Worm (Caenorhabditis elegans) whole organism, early embryonic: Measurements from ENCODE around the gene acl-9.

Source experiments
- B0310.2 ChIP-seq: sonication (generic microtip); optimal IDR thresholded peaks from 2 replicates; lab custom pipeline; 2016; ENCODE audit warnings: mild to moderate bottlenecking, missing genetic modification characterization, missing compliant biosample characterization
- F13C5.2 ChIP-seq: sonication (generic microtip); optimal IDR thresholded peaks from 2 replicates; lab custom pipeline; 2017; ENCODE audit warnings: mild to moderate bottlenecking, missing genetic modification characterization, inconsistent platforms, missing compliant biosample characterization
- aly-1 ChIP-seq: sonication (generic microtip); optimal IDR thresholded peaks from 2 replicates; lab custom pipeline; 2016; ENCODE audit warnings: missing genetic modification characterization, missing compliant biosample characterization
- ama-1 ChIP-seq: fragments of 150-350 bp; optimal IDR thresholded peaks from 2 replicates; lab custom pipeline; 2014
- ceh-13 ChIP-seq: fragments of 200-800 bp; sonication (Bioruptor generic); optimal IDR thresholded peaks from 2 replicates; lab custom pipeline; 2018; ENCODE audit warnings: mild to moderate bottlenecking, missing genetic modification characterization, missing compliant biosample characterization
- ceh-36 ChIP-seq: sonication (generic microtip); optimal IDR thresholded peaks from 2 replicates; lab custom pipeline; 2016; ENCODE audit warnings: missing genetic modification characterization, inconsistent platforms, missing compliant biosample characterization
- ets-7 ChIP-seq: sonication (generic microtip); optimal IDR thresholded peaks from 2 replicates; lab custom pipeline; 2016; ENCODE audit warnings: missing genotype, missing genetic modification characterization, missing compliant biosample characterization
- flt-1 ChIP-seq: fragments of 200-800 bp; sonication (Bioruptor generic); IDR thresholded peaks from 2 replicates; pipeline ENCODE4 v1.3.6; 2022; ENCODE audit warnings: missing genetic modification characterization, missing compliant biosample characterization
- hmbx-1 ChIP-seq: sonication (generic microtip); optimal IDR thresholded peaks from 2 replicates; lab custom pipeline; 2016; ENCODE audit warnings: mild to moderate bottlenecking, missing genetic modification characterization, missing compliant biosample characterization
- hmg-4 ChIP-seq: fragments of 200-800 bp; sonication (Bioruptor generic); optimal IDR thresholded peaks from 2 replicates; lab custom pipeline; 2018; ENCODE audit warnings: mild to moderate bottlenecking, missing genetic modification characterization, missing compliant biosample characterization
- hnd-1 ChIP-seq: sonication (generic microtip); optimal IDR thresholded peaks from 2 replicates; lab custom pipeline; 2016; ENCODE audit warnings: missing genetic modification characterization, missing compliant biosample characterization
- pes-1 ChIP-seq: fragments of 200-800 bp; sonication (Bioruptor generic); IDR thresholded peaks from 2 replicates; pipeline ENCODE4 v1.3.6; 2022; ENCODE audit warnings: missing genetic modification reagents, missing genetic modification characterization, missing compliant biosample characterization
- scrt-1 ChIP-seq: fragments of 200-800 bp; sonication (Bioruptor generic); IDR thresholded peaks from 2 replicates; pipeline ENCODE4 v1.3.6; 2022; ENCODE audit warnings: missing genetic modification characterization, missing compliant biosample characterization
- sea-1 ChIP-seq: fragments of 200-800 bp; sonication (Bioruptor generic); conservative IDR thresholded peaks from 2 replicates; pipeline ENCODE4 v1.3.6; 2022; ENCODE audit warnings: missing genetic modification characterization, missing compliant biosample characterization
- tbx-11 ChIP-seq: fragments of 200-800 bp; sonication (Bioruptor generic); IDR thresholded peaks from 2 replicates; pipeline ENCODE4 v1.3.6; 2022; ENCODE audit warnings: missing genetic modification characterization, missing compliant biosample characterization
- tbx-37 ChIP-seq: fragments of 200-800 bp; sonication (Bioruptor generic); conservative IDR thresholded peaks from 2 replicates; pipeline ENCODE4 v1.3.6; 2022; ENCODE audit warnings: missing genetic modification reagents, missing genetic modification characterization, missing compliant biosample characterization
- tra-4 ChIP-seq: sonication (generic microtip); optimal IDR thresholded peaks from 2 replicates; lab custom pipeline; 2017; ENCODE audit warnings: missing genetic modification characterization, missing compliant biosample characterization

The acl-9 gene

ce11 chrV:6436332-6436731 is 16.7 kb upstream of the acl-9 start, which contains the start of gene hpo-19:
Gene hpo-19 (plus strand): TSS chrV:6436645.
- TF ChIP-seq ets-7 (tag; lab: Kevin White, UChicago) (no peak), tra-4 (tag; lab: Kevin White, UChicago) (no peak)

ce11 chrV:6438601-6439000 is 14.4 kb upstream of the acl-9 start, which contains the start of gene T05H4.4:
Gene T05H4.4 (plus strand): TSS chrV:6438901.
- TF ChIP-seq ama-1 (lab: Kevin White, UChicago), result no peak
- no peak for TF ChIP-seq hnd-1
- no peak for TF ChIP-seq tra-4 (tag; lab: Kevin White, UChicago)
- TF ChIP-seq tbx-11 (GFP tag; lab: Robert Waterston, UW), result no peak
- no peak for TF ChIP-seq pes-1 (GFP tag; lab: Robert Waterston, UW)

- TF ChIP-seq pes-1 (GFP tag; lab: Robert Waterston, UW) (no peak), tbx-37 (GFP tag; lab: Robert Waterston, UW) (no peak), tra-4 (tag; lab: Kevin White, UChicago) (no peak), scrt-1 (no peak), ceh-13 (no peak), hmbx-1 (tag; lab: Kevin White, UChicago) (no peak), tbx-11 (GFP tag; lab: Robert Waterston, UW) (no peak), ets-7 (tag; lab: Kevin White, UChicago) (no peak), F13C5.2 (tag; lab: Kevin White, UChicago) (no peak), flt-1 (GFP tag; lab: Robert Waterston, UW) (no peak)
Observed at ce11 chrV:6441613-6442012, 11.4 kb upstream of the acl-9 start, which contains the start of gene T05H4.15. Gene T05H4.15 (minus strand): TSS chrV:6441713.

ce11 chrV:6442037-6442436 is 11.0 kb upstream of the acl-9 start, which contains the start of gene T05H4.3:
Gene T05H4.3 (plus strand): TSS chrV:6442337.
- TF ChIP-seq tbx-37 (GFP tag; lab: Robert Waterston, UW) (no peak), B0310.2 (tag; lab: Kevin White, UChicago) (no peak), hmbx-1 (tag; lab: Kevin White, UChicago) (no peak), ama-1 (lab: Kevin White, UChicago) (no peak), ceh-13 (no peak), tbx-11 (GFP tag; lab: Robert Waterston, UW) (no peak), flt-1 (GFP tag; lab: Robert Waterston, UW) (no peak)

ce11 chrV:6448356-6448755 is 4.7 kb upstream of the acl-9 start, which contains the start of gene fbxa-196:
Gene fbxa-196 (plus strand): TSS chrV:6448656.
- TF ChIP-seq ceh-36, result no peak
- no peak for TF ChIP-seq aly-1 (tag; lab: Kevin White, UChicago)
- no peak for TF ChIP-seq B0310.2 (tag; lab: Kevin White, UChicago)
- TF ChIP-seq flt-1 (GFP tag; lab: Robert Waterston, UW), result no peak
- TF ChIP-seq scrt-1, result no peak
- no peak for TF ChIP-seq ets-7 (tag; lab: Kevin White, UChicago)
- TF ChIP-seq sea-1 (GFP tag; lab: Robert Waterston, UW), result no peak
- no peak for TF ChIP-seq tra-4 (tag; lab: Kevin White, UChicago)
- no peak for TF ChIP-seq ceh-13
- no peak for TF ChIP-seq hnd-1

ce11 chrV:6450129-6451011 is 2.7 kb upstream of the acl-9 start, which contains the start of gene acl-8:
Gene acl-8 (plus strand): TSS chrV:6450870.
- TF ChIP-seq ets-7 (tag; lab: Kevin White, UChicago), result no peak
- no peak for TF ChIP-seq aly-1 (tag; lab: Kevin White, UChicago)
- TF ChIP-seq ama-1 (lab: Kevin White, UChicago), result no peak
- TF ChIP-seq hmg-4 (GFP tag; lab: Kevin White, UChicago), result no peak
- TF ChIP-seq tbx-11 (GFP tag; lab: Robert Waterston, UW), result no peak

- TF ChIP-seq hnd-1 (no peak), tbx-11 (GFP tag; lab: Robert Waterston, UW) (no peak), ama-1 (lab: Kevin White, UChicago) (no peak), ceh-36 (no peak)
Observed at ce11 chrV:6456903-6457302, 3.9 kb downstream of the acl-9 start.

- no peak for TF ChIP-seq ceh-13
- TF ChIP-seq pes-1 (GFP tag; lab: Robert Waterston, UW), result no peak
- no peak for TF ChIP-seq ets-7 (tag; lab: Kevin White, UChicago)
- TF ChIP-seq ceh-36, result no peak
- no peak for TF ChIP-seq hnd-1
Observed at ce11 chrV:6458302-6458998, 5.4 kb downstream of the acl-9 start.
